Worm (Caenorhabditis elegans): ENCODE results near the gene amt-1.

- no peak for TF ChIP-seq flt-1 (GFP tag; IDR thresholded peaks at IDR 0.05)
- TF ChIP-seq ztf-29 (GFP tag; IDR thresholded peaks at IDR 0.05): no peak
- TF ChIP-seq ztf-23 (GFP tag; IDR thresholded peaks at IDR 0.05): no peak
- no peak for TF ChIP-seq T22C8.4 (GFP tag; IDR thresholded peaks at IDR 0.05)
- no peak for TF ChIP-seq klf-2 (GFP tag; conservative IDR thresholded peaks at IDR 0.05)
- TF ChIP-seq tab-1 (GFP tag; IDR thresholded peaks at IDR 0.05): no peak
- TF ChIP-seq med-1 (GFP tag; optimal IDR thresholded peaks at IDR 0.05; ENCODE audit: insufficient read depth): no peak
Measured at ce11 chrX:4526412-4526811, 44.8 kb upstream of the amt-1 start.
